Fruit fly (Drosophila melanogaster) whole organism, prepupa: ENCODE results near the gene CG14017.

ENCODE experiments used
- CG10669 ChIP-seq: fragments of 200-800 bp; sonication (Bioruptor generic); optimal IDR thresholded peaks from 3 replicates; lab custom pipeline; 2018; ENCODE audit warnings: missing biosample characterization, mild to moderate bottlenecking, missing genetic modification characterization, moderate library complexity
- CG11762 ChIP-seq: fragments of 200-800 bp; sonication (Bioruptor generic); optimal IDR thresholded peaks from 3 replicates; lab custom pipeline; 2016; ENCODE audit warnings: missing biosample characterization, missing genetic modification characterization; ENCODE audit not compliant: insufficient read depth
- CG15336 ChIP-seq: fragments of 200-800 bp; sonication (Bioruptor generic); IDR thresholded peaks from 2 replicates; pipeline ENCODE4 v1.3.6; 2022; ENCODE audit warnings: missing biosample characterization, missing genetic modification characterization
- CG1621 ChIP-seq: fragments of 200-800 bp; sonication (Bioruptor generic); optimal IDR thresholded peaks from 3 replicates; lab custom pipeline; 2018; ENCODE audit warnings: missing biosample characterization, mild to moderate bottlenecking, missing genetic modification characterization
- CG3032 ChIP-seq: fragments of 200-800 bp; optimal IDR thresholded peaks from 2 replicates; lab custom pipeline; 2019; ENCODE audit warnings: missing biosample characterization, mild to moderate bottlenecking, missing genetic modification characterization, moderate library complexity
- CG4318 ChIP-seq: fragments of 200-800 bp; sonication (Bioruptor generic); optimal IDR thresholded peaks from 3 replicates; lab custom pipeline; 2017; ENCODE audit warnings: missing biosample characterization, mild to moderate bottlenecking, missing genetic modification characterization
- CG6163 ChIP-seq: fragments of 200-800 bp; sonication (Bioruptor generic); IDR thresholded peaks from 3 replicates; pipeline ENCODE4 v1.3.6; 2022; ENCODE audit warnings: missing biosample characterization, missing genetic modification characterization
- CG6276 ChIP-seq: fragments of 200-800 bp; sonication (Bioruptor generic); optimal IDR thresholded peaks from 2 replicates; lab custom pipeline; 2017; ENCODE audit warnings: missing biosample characterization, mild to moderate bottlenecking, missing genetic modification characterization
- CG6808 ChIP-seq: fragments of 200-800 bp; sonication (Bioruptor generic); optimal IDR thresholded peaks from 3 replicates; lab custom pipeline; 2017; ENCODE audit warnings: missing biosample characterization, missing genetic modification characterization, mild to moderate bottlenecking, moderate library complexity, missing genetic modification reagents
- CG6854 ChIP-seq: fragments of 200-800 bp; sonication (Bioruptor generic); optimal IDR thresholded peaks from 2 replicates; lab custom pipeline; 2017; ENCODE audit warnings: missing biosample characterization, mild to moderate bottlenecking, missing genetic modification characterization
- CG8119 ChIP-seq: fragments of 200-800 bp; sonication (Bioruptor generic); IDR thresholded peaks from 3 replicates; pipeline ENCODE4 v1.3.6; 2022; ENCODE audit warnings: missing biosample characterization, missing genetic modification characterization
- CG8632 ChIP-seq: fragments of 200-800 bp; sonication (Bioruptor generic); optimal IDR thresholded peaks from 3 replicates; lab custom pipeline; 2016; ENCODE audit warnings: missing biosample characterization, missing genetic modification characterization
- Eip75B ChIP-seq: fragments of 200-800 bp; sonication (Bioruptor generic); optimal IDR thresholded peaks from 3 replicates; lab custom pipeline; 2016; ENCODE audit warnings: missing biosample characterization, missing genetic modification characterization
- Eip78C ChIP-seq: fragments of 200-800 bp; sonication (Bioruptor generic); peaks from one replicate; lab custom pipeline; 2016; ENCODE audit warnings: missing biosample characterization, missing genetic modification characterization
- Eip93F ChIP-seq: fragments of 200-800 bp; sonication (Bioruptor generic); optimal IDR thresholded peaks from 2 replicates; lab custom pipeline; 2016; ENCODE audit warnings: missing biosample characterization, mild to moderate bottlenecking, missing genetic modification characterization
- Met ChIP-seq: fragments of 200-800 bp; sonication (Bioruptor generic); optimal IDR thresholded peaks from 3 replicates; lab custom pipeline; 2016; ENCODE audit warnings: missing biosample characterization, missing genetic modification characterization
- Sox14 ChIP-seq: fragments of 200-800 bp; sonication (Bioruptor generic); optimal IDR thresholded peaks from 3 replicates; lab custom pipeline; 2016; ENCODE audit warnings: missing biosample characterization, missing genetic modification characterization
- acj6 ChIP-seq: fragments of 200-800 bp; sonication (Bioruptor generic); optimal IDR thresholded peaks from 3 replicates; lab custom pipeline; 2016; ENCODE audit warnings: missing biosample characterization, missing genetic modification characterization
- dac ChIP-seq: fragments of 200-800 bp; sonication (Bioruptor generic); optimal IDR thresholded peaks from 2 replicates; lab custom pipeline; 2017; ENCODE audit warnings: missing biosample characterization, mild to moderate bottlenecking, missing genetic modification characterization
- dsx ChIP-seq: fragments of 200-800 bp; optimal IDR thresholded peaks from 3 replicates; lab custom pipeline; 2019; ENCODE audit warnings: missing biosample characterization, mild to moderate bottlenecking, missing genetic modification characterization, moderate library complexity; ENCODE audit not compliant: poor library complexity, severe bottlenecking
- eg ChIP-seq: fragments of 200-800 bp; sonication (Bioruptor generic); IDR thresholded peaks from 3 replicates; pipeline ENCODE4 v1.3.6; 2022; ENCODE audit warnings: missing biosample characterization, missing genetic modification characterization
- esn ChIP-seq: fragments of 200-800 bp; sonication (Bioruptor generic); optimal IDR thresholded peaks from 2 replicates; lab custom pipeline; 2016; ENCODE audit warnings: missing biosample characterization, mild to moderate bottlenecking, missing genetic modification characterization, moderate library complexity
- fd59A ChIP-seq: fragments of 200-800 bp; sonication (Bioruptor generic); optimal IDR thresholded peaks from 2 replicates; lab custom pipeline; 2017; ENCODE audit warnings: missing biosample characterization, mild to moderate bottlenecking, missing genetic modification characterization, missing genetic modification reagents
- fd85E ChIP-seq: fragments of 200-800 bp; sonication (Bioruptor generic); optimal IDR thresholded peaks from 3 replicates; lab custom pipeline; 2016; ENCODE audit warnings: missing biosample characterization, missing genetic modification characterization
- fkh ChIP-seq: fragments of 200-800 bp; sonication (Bioruptor generic); optimal IDR thresholded peaks from 3 replicates; lab custom pipeline; 2017; ENCODE audit warnings: missing biosample characterization, mild to moderate bottlenecking, missing genetic modification characterization, moderate library complexity
- lz ChIP-seq: fragments of 200-800 bp; sonication (Bioruptor generic); optimal IDR thresholded peaks from 3 replicates; lab custom pipeline; 2016; ENCODE audit warnings: missing biosample characterization, missing genetic modification characterization
- salr ChIP-seq, 2 experiments: fragments of 200-800 bp; sonication (Bioruptor generic); optimal IDR thresholded peaks; 3 replicates each; lab custom pipeline; 2016 to 2018; ENCODE audit warnings: missing biosample characterization in 2 of 2, missing genetic modification characterization in 2 of 2, mild to moderate bottlenecking in 1 of 2
- spab ChIP-seq: fragments of 200-800 bp; sonication (Bioruptor generic); optimal IDR thresholded peaks from 2 replicates; lab custom pipeline; 2017; ENCODE audit warnings: missing biosample characterization, mild to moderate bottlenecking, missing genetic modification characterization, missing genetic modification reagents
- ss ChIP-seq, 2 experiments: fragments of 200-800 bp; sonication (Bioruptor generic); optimal IDR thresholded peaks; 2 replicates in 1 of 2; 3 replicates in 1 of 2; lab custom pipeline; 2017 to 2018; ENCODE audit warnings: mild to moderate bottlenecking in 2 of 2, missing biosample characterization in 2 of 2, missing genetic modification characterization in 2 of 2, moderate library complexity in 1 of 2
- svp ChIP-seq: fragments of 200-800 bp; sonication (Bioruptor generic); peaks from one replicate; lab custom pipeline; 2016; ENCODE audit warnings: missing biosample characterization, missing genetic modification characterization
- topi ChIP-seq: fragments of 200-800 bp; sonication (Bioruptor generic); optimal IDR thresholded peaks from 3 replicates; lab custom pipeline; 2016; ENCODE audit warnings: missing biosample characterization, missing genetic modification characterization

Gene CG14017

dm6 chr2L:5523848-5524473 lies 29.7 kb upstream of the CG14017 start, which contains the start of the genes Vps52 and Elp4 (continued):
- no peak for TF ChIP-seq Sox14 (GFP tag; lab: Kevin White, UChicago)
- TF ChIP-seq CG6276 (GFP tag; lab: Kevin White, UChicago): no peak
- no peak for TF ChIP-seq fd59A (GFP tag; lab: Kevin White, UChicago)
- TF ChIP-seq dsx (GFP tag; lab: Kevin White, UChicago): no peak
- TF ChIP-seq CG6854 (GFP tag; lab: Kevin White, UChicago): no peak
- no peak for TF ChIP-seq Eip93F
- no peak for TF ChIP-seq CG6808 (GFP tag; lab: Kevin White, UChicago)
- TF ChIP-seq Eip75B: no peak

DNA sequence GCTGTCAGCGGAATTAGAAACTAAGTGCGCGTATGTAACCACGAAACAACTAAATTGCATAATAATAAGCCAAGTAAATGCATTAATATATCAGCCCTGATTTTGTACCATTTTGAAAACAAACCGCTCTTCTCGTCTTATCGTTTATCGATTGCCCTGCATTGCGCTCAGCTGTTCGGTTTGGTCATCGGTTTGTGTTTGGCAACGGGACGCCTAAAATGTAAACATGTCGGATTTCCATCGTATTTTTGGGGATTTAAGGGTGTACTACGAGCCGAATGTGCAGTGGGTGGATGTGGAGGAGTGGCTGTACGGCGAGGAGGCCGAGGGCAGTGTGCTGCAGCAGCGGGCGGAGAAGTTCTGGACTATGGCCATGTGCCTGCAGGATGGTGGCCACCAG lies 28.0 kb upstream of the CG14017 start, which contains the start of gene Cap-D3:
Gene Cap-D3, plus strand, starts transcription at position 183 of the 400 bp plus-strand sequence.
- TF ChIP-seq fd59A (GFP tag; lab: Kevin White, UChicago): no peak
- TF ChIP-seq Sox14 (GFP tag; lab: Kevin White, UChicago): no peak
- no peak for TF ChIP-seq CG10669 (GFP tag; lab: Kevin White, UChicago)
- peak; percentile 86 for TF ChIP-seq fkh (GFP tag; lab: Kevin White, UChicago)
- TF ChIP-seq Eip78C (GFP tag; lab: Kevin White, UChicago): no peak
- TF ChIP-seq eg: no peak
- TF ChIP-seq spab (GFP tag; lab: Kevin White, UChicago): no peak
- TF ChIP-seq fd85E (GFP tag; lab: Kevin White, UChicago): no peak

- no peak for TF ChIP-seq svp (GFP tag; lab: Kevin White, UChicago)
- TF ChIP-seq salr (GFP tag; optimal IDR thresholded peaks at IDR 0.05; lab: Kevin White, UChicago): no peak
- no peak for TF ChIP-seq CG15336 (GFP tag; lab: Robert Waterston, UW)
- no peak for TF ChIP-seq CG4318 (GFP tag; lab: Kevin White, UChicago)
- TF ChIP-seq CG10669 (GFP tag; lab: Kevin White, UChicago): no peak
- no peak for TF ChIP-seq dac (GFP tag; lab: Kevin White, UChicago)
- TF ChIP-seq esn (GFP tag; lab: Kevin White, UChicago): no peak
- TF ChIP-seq eg: no peak
- TF ChIP-seq ss (GFP tag; optimal IDR thresholded peaks at IDR 0.05; lab: Kevin White, UChicago): no peak
- no peak for TF ChIP-seq topi (GFP tag; lab: Kevin White, UChicago)
- TF ChIP-seq lz (GFP tag; lab: Kevin White, UChicago): no peak
- no peak for TF ChIP-seq CG11762
- no peak for TF ChIP-seq CG8119 (GFP tag; lab: Robert Waterston, UW)
Observed at dm6 chr2L:5526738-5527137, 27.0 kb upstream of the CG14017 start, which contains the start of gene Cox11. Gene Cox11 (plus strand): TSS chr2L:5526957.

- TF ChIP-seq CG1621 (tag; lab: Kevin White, UChicago) (peak; percentile 68), CG3032 (tag; lab: Kevin White, UChicago) (no peak)
Observed at dm6 chr2L:5527861-5528260, 25.8 kb upstream of the CG14017 start, which contains the start of gene CG31915. Gene CG31915 (plus strand): TSS chr2L:5528123.

dm6 chr2L:5532061-5532460 lies 21.6 kb upstream of the CG14017 start, which contains the start of gene Coq6:
Gene Coq6 (minus strand): TSS chr2L:5532223.
- no peak for TF ChIP-seq CG8632 (GFP tag; lab: Kevin White, UChicago)
- no peak for TF ChIP-seq acj6 (GFP tag; lab: Kevin White, UChicago)
- TF ChIP-seq CG6163: 0 out of 3 replicates have a peak, but pooled peaks have one; percentile 26
- no peak for TF ChIP-seq Met (GFP tag; lab: Kevin White, UChicago)
